Worm (Caenorhabditis elegans) whole organism, young adult: ENCODE results near the gene vha-1.
A peak's percentile ranks its signal among the peaks of the same experiment; 100 is the strongest.

ENCODE experiments used
- B0019.2 ChIP-seq: fragments of 200-800 bp; sonication (Bioruptor generic); conservative IDR thresholded peaks from 2 replicates; pipeline ENCODE4 v1.3.6; 2022; ENCODE audit warnings: missing genetic modification reagents, missing genetic modification characterization, missing compliant biosample characterization
- B0261.1 ChIP-seq: sonication (generic microtip); optimal IDR thresholded peaks from 2 replicates; lab custom pipeline; 2016; ENCODE audit warnings: mild to moderate bottlenecking, missing genetic modification characterization, moderate library complexity, missing compliant biosample characterization
- F33H1.4 ChIP-seq: fragments of 200-800 bp; sonication (Bioruptor generic); IDR thresholded peaks from 2 replicates; pipeline ENCODE4 v1.3.6; 2022; ENCODE audit warnings: missing genetic modification reagents, missing genetic modification characterization, missing compliant biosample characterization
- F39B2.1 ChIP-seq: fragments of 200-800 bp; sonication (Bioruptor generic); IDR thresholded peaks from 2 replicates; pipeline ENCODE4 v1.3.6; 2022; ENCODE audit warnings: missing genetic modification reagents, missing genetic modification characterization, missing compliant biosample characterization
- F49E8.2 ChIP-seq: sonication (generic microtip); optimal IDR thresholded peaks from 3 replicates; lab custom pipeline; 2017; ENCODE audit warnings: missing genetic modification characterization, mild to moderate bottlenecking, missing compliant biosample characterization, antibody characterized with exemption, moderate library complexity; ENCODE audit not compliant: insufficient read depth
- K11D2.4 ChIP-seq: fragments of 200-800 bp; sonication (Bioruptor generic); IDR thresholded peaks from 2 replicates; pipeline ENCODE4 v1.3.6; 2022; ENCODE audit warnings: missing genetic modification reagents, missing genetic modification characterization, missing compliant biosample characterization
- K12H6.12 ChIP-seq: fragments of 200-800 bp; sonication (Bioruptor generic); optimal IDR thresholded peaks from 2 replicates; lab custom pipeline; 2018; ENCODE audit warnings: mild to moderate bottlenecking, missing genetic modification characterization, missing compliant biosample characterization
- T07F8.4 ChIP-seq: sonication (generic microtip); optimal IDR thresholded peaks from 2 replicates; lab custom pipeline; 2016; ENCODE audit warnings: mild to moderate bottlenecking, missing genetic modification characterization, moderate library complexity, missing compliant biosample characterization
- Y53F4B.3 ChIP-seq: fragments of 200-800 bp; sonication (Bioruptor generic); IDR thresholded peaks from 2 replicates; pipeline ENCODE4 v1.3.6; 2022; ENCODE audit warnings: missing genetic modification reagents, missing genetic modification characterization, missing compliant biosample characterization
- Y67H2A.10 ChIP-seq: fragments of 200-800 bp; sonication (Bioruptor generic); conservative IDR thresholded peaks from 2 replicates; pipeline ENCODE4 v1.3.6; 2022; ENCODE audit warnings: missing genetic modification reagents, missing genetic modification characterization, missing compliant biosample characterization
- ama-1 ChIP-seq, 3 experiments: fragments of 150-350 bp in 1 of 3; sonication (generic microtip) in 2 of 3; optimal IDR thresholded peaks; 2 replicates each; lab custom pipeline; 2014 to 2018; ENCODE audit warnings: missing biosample characterization in 2 of 3, missing genetic modification characterization in 2 of 3, missing genetic modification reagents in 2 of 3
- attf-6 ChIP-seq: fragments of 200-800 bp; sonication (Bioruptor generic); IDR thresholded peaks from 2 replicates; pipeline ENCODE4 v1.3.6; 2022; ENCODE audit warnings: missing genetic modification reagents, missing genetic modification characterization, missing compliant biosample characterization
- ceh-27 ChIP-seq: fragments of 200-800 bp; sonication (Bioruptor generic); optimal IDR thresholded peaks from 2 replicates; lab custom pipeline; 2018; ENCODE audit warnings: mild to moderate bottlenecking, missing genetic modification characterization, moderate library complexity, missing compliant biosample characterization
- ceh-79 ChIP-seq: sonication (generic microtip); optimal IDR thresholded peaks from 2 replicates; lab custom pipeline; 2017; ENCODE audit warnings: mild to moderate bottlenecking, missing genetic modification characterization, missing compliant biosample characterization
- efl-1 ChIP-seq: fragments of 150-350 bp; optimal IDR thresholded peaks from 2 replicates; lab custom pipeline; 2014; ENCODE audit warnings: missing biosample characterization, missing genetic modification reagents, missing genetic modification characterization
- egl-44 ChIP-seq: fragments of 200-800 bp; sonication (Bioruptor generic); IDR thresholded peaks from 2 replicates; pipeline ENCODE4 v1.3.6; 2022; ENCODE audit warnings: missing genetic modification reagents, missing genetic modification characterization, missing compliant biosample characterization
- ekl-4 ChIP-seq: fragments of 200-800 bp; sonication (Bioruptor generic); IDR thresholded peaks from 2 replicates; pipeline ENCODE4 v1.3.6; 2022; ENCODE audit warnings: missing genetic modification reagents, missing genetic modification characterization, missing compliant biosample characterization
- gei-17 ChIP-seq: fragments of 200-800 bp; sonication (Bioruptor generic); optimal IDR thresholded peaks from 2 replicates; lab custom pipeline; 2018; ENCODE audit warnings: mild to moderate bottlenecking, missing genetic modification characterization, missing compliant biosample characterization
- hmg-1.2 ChIP-seq: fragments of 200-800 bp; sonication (Bioruptor generic); IDR thresholded peaks from 2 replicates; pipeline ENCODE4 v1.3.6; 2022; ENCODE audit warnings: missing genetic modification reagents, missing genetic modification characterization, missing compliant biosample characterization
- hmg-20 ChIP-seq: fragments of 200-800 bp; sonication (Bioruptor generic); IDR thresholded peaks from 2 replicates; pipeline ENCODE4 v1.3.6; 2022; ENCODE audit warnings: missing genetic modification reagents, missing genetic modification characterization, missing compliant biosample characterization
- hrde-1 ChIP-seq: sonication (generic microtip); optimal IDR thresholded peaks from 2 replicates; lab custom pipeline; 2016; ENCODE audit warnings: missing genetic modification characterization, mild to moderate bottlenecking, missing compliant biosample characterization, moderate library complexity, missing genotype, missing genetic modification reagents, borderline replicate concordance
- let-526 ChIP-seq: fragments of 200-800 bp; sonication (Bioruptor generic); IDR thresholded peaks from 2 replicates; pipeline ENCODE4 v1.3.6; 2022; ENCODE audit warnings: missing genetic modification reagents, missing genetic modification characterization, missing compliant biosample characterization
- let-607 ChIP-seq, 2 experiments: fragments of 200-800 bp in 1 of 2; sonication (Bioruptor generic) in 1 of 2; sonication (generic microtip) in 1 of 2; optimal IDR thresholded peaks; 2 replicates each; lab custom pipeline; 2016 to 2018; ENCODE audit warnings: mild to moderate bottlenecking in 2 of 2, missing compliant biosample characterization in 2 of 2, missing genetic modification characterization in 2 of 2, moderate library complexity in 2 of 2, missing genotype in 1 of 2
- lin-26 ChIP-seq: fragments of 200-800 bp; sonication (Bioruptor generic); IDR thresholded peaks from 2 replicates; pipeline ENCODE4 v1.3.6; 2022; ENCODE audit warnings: missing genetic modification reagents, missing genetic modification characterization, missing compliant biosample characterization
- lin-35 ChIP-seq, 3 experiments: fragments of 150-350 bp in 2 of 3; sonication (generic microtip) in 1 of 3; optimal IDR thresholded peaks; 2 replicates each; lab custom pipeline; 2014 to 2018; ENCODE audit warnings: missing biosample characterization in 3 of 3, missing genetic modification characterization in 3 of 3, missing genetic modification reagents in 3 of 3
- lin-40 ChIP-seq: sonication (generic microtip); optimal IDR thresholded peaks from 2 replicates; lab custom pipeline; 2016; ENCODE audit warnings: missing genetic modification characterization, mild to moderate bottlenecking, missing compliant biosample characterization, missing genotype, missing genetic modification reagents
- lin-54 ChIP-seq: fragments of 200-800 bp; sonication (Bioruptor generic); optimal IDR thresholded peaks from 2 replicates; lab custom pipeline; 2018; ENCODE audit warnings: mild to moderate bottlenecking, missing genetic modification characterization, missing compliant biosample characterization
- madf-3 ChIP-seq: fragments of 200-800 bp; sonication (Bioruptor generic); IDR thresholded peaks from 2 replicates; pipeline ENCODE4 v1.3.6; 2022; ENCODE audit warnings: missing genetic modification reagents, missing genetic modification characterization, missing compliant biosample characterization
- nfyb-1 ChIP-seq: fragments of 200-800 bp; sonication (Bioruptor generic); IDR thresholded peaks from 2 replicates; pipeline ENCODE4 v1.3.6; 2022; ENCODE audit warnings: missing genetic modification reagents, missing genetic modification characterization, missing compliant biosample characterization
- nhr-80 ChIP-seq: sonication (generic microtip); optimal IDR thresholded peaks from 2 replicates; lab custom pipeline; 2016; ENCODE audit warnings: missing genetic modification characterization, missing compliant biosample characterization
- nhr-90 ChIP-seq: sonication (generic microtip); optimal IDR thresholded peaks from 2 replicates; lab custom pipeline; 2016; ENCODE audit warnings: missing genotype, mild to moderate bottlenecking, missing genetic modification characterization, missing compliant biosample characterization
- pbrm-1 ChIP-seq: fragments of 200-800 bp; sonication (Bioruptor generic); IDR thresholded peaks from 2 replicates; pipeline ENCODE4 v1.3.6; 2022; ENCODE audit warnings: missing genetic modification reagents, missing genetic modification characterization, missing compliant biosample characterization
- rcor-1 ChIP-seq: fragments of 200-800 bp; sonication (Bioruptor generic); IDR thresholded peaks from 2 replicates; pipeline ENCODE4 v1.3.6; 2022; ENCODE audit warnings: missing genetic modification reagents, missing genetic modification characterization, missing compliant biosample characterization
- snpc-1.1 ChIP-seq: sonication (generic microtip); optimal IDR thresholded peaks from 2 replicates; lab custom pipeline; 2017; ENCODE audit warnings: missing genetic modification characterization, mild to moderate bottlenecking, missing compliant biosample characterization, antibody characterized with exemption, moderate library complexity, missing genotype, missing genetic modification reagents; ENCODE audit not compliant: insufficient read depth
- snpc-4 ChIP-seq, 5 experiments: fragments of 150-350 bp in 1 of 5; sonication (generic microtip) in 4 of 5; optimal IDR thresholded peaks; 2 replicates each; lab custom pipeline; 2014 to 2018; ENCODE audit warnings: missing genetic modification characterization in 5 of 5, missing biosample characterization in 3 of 5, antibody characterized with exemption in 2 of 5, mild to moderate bottlenecking in 2 of 5, missing compliant biosample characterization in 2 of 5, missing genotype in 2 of 5, moderate library complexity in 2 of 5, missing genetic modification reagents in 1 of 5
- somi-1 ChIP-seq: fragments of 200-800 bp; sonication (Bioruptor generic); optimal IDR thresholded peaks from 2 replicates; lab custom pipeline; 2018; ENCODE audit warnings: mild to moderate bottlenecking, missing genetic modification characterization, missing compliant biosample characterization
- tbp1 ChIP-seq: fragments of 200-800 bp; sonication (Bioruptor generic); optimal IDR thresholded peaks from 2 replicates; lab custom pipeline; 2018; ENCODE audit warnings: mild to moderate bottlenecking, missing genetic modification characterization, missing compliant biosample characterization
- tbx-9 ChIP-seq: sonication (generic microtip); optimal IDR thresholded peaks from 2 replicates; lab custom pipeline; 2016; ENCODE audit warnings: borderline replicate concordance, missing genetic modification characterization, inconsistent platforms, missing compliant biosample characterization
- xnd-1 ChIP-seq: sonication (generic microtip); optimal IDR thresholded peaks from 2 replicates; lab custom pipeline; 2016; ENCODE audit warnings: missing genotype, missing genetic modification reagents, missing genetic modification characterization, missing compliant biosample characterization
- ztf-25 ChIP-seq: fragments of 200-800 bp; sonication (Bioruptor generic); IDR thresholded peaks from 2 replicates; pipeline ENCODE4 v1.3.6; 2022; ENCODE audit warnings: missing genetic modification reagents, missing genetic modification characterization, missing compliant biosample characterization
- ztf-26 ChIP-seq: sonication (generic microtip); optimal IDR thresholded peaks from 2 replicates; lab custom pipeline; 2017; ENCODE audit warnings: missing genetic modification characterization, missing compliant biosample characterization
- ztf-3 ChIP-seq: fragments of 200-800 bp; sonication (Bioruptor generic); optimal IDR thresholded peaks from 2 replicates; lab custom pipeline; 2018; ENCODE audit warnings: mild to moderate bottlenecking, missing genetic modification characterization, missing compliant biosample characterization
- ztf-6 ChIP-seq: fragments of 200-800 bp; sonication (Bioruptor generic); IDR thresholded peaks from 2 replicates; pipeline ENCODE4 v1.3.6; 2022; ENCODE audit warnings: missing genetic modification reagents, missing genetic modification characterization, missing compliant biosample characterization

The vha-1 gene

ce11 chrIII:9825073-9825828 lies 44.2 kb downstream of the vha-1 start, which contains the start of gene ZK632.9 (continued):
- TF ChIP-seq xnd-1 (peak; percentile 34), B0019.2 (0 out of 2 replicates have a peak, but pooled peaks have one; percentile 6), K11D2.4 (GFP tag; lab: Robert Waterston, UW) (no peak), ztf-6 (GFP tag; lab: Robert Waterston, UW) (no peak), madf-3 (GFP tag; lab: Robert Waterston, UW) (peak; percentile 65; the same call in 1 of the 2 replicates), ztf-26 (tag; lab: Kevin White, UChicago) (no peak), F33H1.4 (GFP tag; lab: Robert Waterston, UW) (peak; percentile 13; the same call in 1 of the 2 replicates)

ce11 chrIII:9826005-9826404 lies 45.0 kb downstream of the vha-1 start:
- TF ChIP-seq ceh-27 = no peak
- no peak for TF ChIP-seq F39B2.1
- no peak for TF ChIP-seq efl-1 (GFP tag; lab: Kevin White, UChicago)
- TF ChIP-seq tbp1 (GFP tag; lab: Kevin White, UChicago) = peak; percentile 56
- no peak for TF ChIP-seq attf-6 (GFP tag; lab: Robert Waterston, UW)
- TF ChIP-seq pbrm-1 (GFP tag; lab: Robert Waterston, UW) = 0 out of 2 replicates have a peak, but pooled peaks have one; percentile 48
- peak; percentile 39 for TF ChIP-seq lin-40 (tag; lab: Kevin White, UChicago)
- no peak for TF ChIP-seq Y67H2A.10 (GFP tag; lab: Robert Waterston, UW)
- no peak for TF ChIP-seq F49E8.2 (tag; lab: Kevin White, UChicago)
- peak; percentile 67; the same call in 1 of the 2 replicates for TF ChIP-seq K11D2.4 (GFP tag; lab: Robert Waterston, UW)
- TF ChIP-seq lin-35 (GFP tag; optimal IDR thresholded peaks at IDR 0.05; lab: Kevin White, UChicago) = peak in 1 of 3 experiments; percentile 44
- no peak for TF ChIP-seq lin-26
- peak; percentile 22 to 26 for TF ChIP-seq let-607 (tag; optimal IDR thresholded peaks at IDR 0.05; lab: Kevin White, UChicago)
- no peak for TF ChIP-seq ztf-25 (GFP tag; lab: Robert Waterston, UW)
- no peak for TF ChIP-seq somi-1 (GFP tag; lab: Kevin White, UChicago)
- no peak for TF ChIP-seq egl-44 (GFP tag; lab: Robert Waterston, UW)
- TF ChIP-seq ama-1 (optimal IDR thresholded peaks at IDR 0.05; lab: Kevin White, UChicago) = peak; percentile 79
- no peak for TF ChIP-seq ama-1 (GFP tag; optimal IDR thresholded peaks at IDR 0.05; lab: Kevin White, UChicago)
- peak; percentile 55; the same call in 1 of the 2 replicates for TF ChIP-seq nfyb-1
- TF ChIP-seq nhr-90 = no peak
- TF ChIP-seq let-526 (GFP tag; lab: Robert Waterston, UW) = peak; percentile 57; the same call in 1 of the 2 replicates
- TF ChIP-seq ekl-4 = 0 out of 2 replicates have a peak, but pooled peaks have one; percentile 35
- TF ChIP-seq hrde-1 (tag; lab: Kevin White, UChicago) = no peak
- no peak for TF ChIP-seq T07F8.4
- TF ChIP-seq B0261.1 (tag; lab: Kevin White, UChicago) = no peak
- peak; percentile 11 for TF ChIP-seq nhr-80 (tag; lab: Kevin White, UChicago)
- 0 out of 2 replicates have a peak, but pooled peaks have one; percentile 25 for TF ChIP-seq hmg-1.2 (GFP tag; lab: Robert Waterston, UW)
- TF ChIP-seq ceh-79 = no peak
- TF ChIP-seq hmg-20 (GFP tag; lab: Robert Waterston, UW) = no peak
- TF ChIP-seq K12H6.12 = peak; percentile 50
- TF ChIP-seq ztf-3 (GFP tag; lab: Kevin White, UChicago) = no peak
- no peak for TF ChIP-seq rcor-1
- no peak for TF ChIP-seq gei-17 (GFP tag; lab: Kevin White, UChicago)
- TF ChIP-seq lin-54 = peak; percentile 39
- TF ChIP-seq Y53F4B.3 = no peak
- no peak for TF ChIP-seq snpc-1.1 (tag; lab: Kevin White, UChicago)
- peak; percentile 11 for TF ChIP-seq snpc-4 (GFP tag; optimal IDR thresholded peaks at IDR 0.05; lab: Kevin White, UChicago)
- TF ChIP-seq snpc-4 (tag; optimal IDR thresholded peaks at IDR 0.05; lab: Kevin White, UChicago) = peak in 1 of 4 experiments; percentile 41
- TF ChIP-seq tbx-9 (tag; lab: Kevin White, UChicago) = no peak
